Fruit fly (Drosophila melanogaster): Measurements from ENCODE around the gene smash.

DNA sequence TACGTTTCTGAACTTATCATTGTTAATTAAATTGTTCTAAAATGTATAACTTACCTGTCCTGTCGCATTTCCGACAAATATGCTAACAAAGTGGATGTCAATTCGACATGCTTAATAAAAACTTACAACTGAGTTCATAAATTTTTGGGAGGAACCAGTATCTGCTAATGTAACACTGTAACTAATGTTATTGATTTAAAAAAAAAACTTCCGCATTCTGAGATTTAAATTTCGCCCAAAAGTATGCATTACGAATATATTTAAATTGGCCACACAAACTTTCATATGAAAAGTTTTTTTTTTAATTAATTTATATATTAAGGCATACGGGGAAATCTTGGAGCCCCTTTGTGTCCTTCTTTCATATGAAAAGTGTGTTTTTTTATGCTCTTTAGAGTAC is 52.7 kb downstream of the smash start:
- TF ChIP-seq CG6163 (GFP tag; IDR thresholded peaks at IDR 0.05) (no peak), Hr38 (GFP tag; optimal IDR thresholded peaks at IDR 0.05) (no peak), vri (GFP tag; optimal IDR thresholded peaks at IDR 0.05) (no peak), fd85E (GFP tag; optimal IDR thresholded peaks at IDR 0.05) (no peak), OdsH (GFP tag; optimal IDR thresholded peaks at IDR 0.05) (no peak)
